Fruit fly (Drosophila melanogaster) whole organism, embryonic: ENCODE data around the gene CG3097.
A peak's percentile ranks its signal among the peaks of the same experiment; 100 is the strongest.

Source experiments
- Adf1 ChIP-seq: fragments of 200-800 bp; sonication (Bioruptor generic); IDR thresholded peaks from 2 replicates; pipeline ENCODE4 v1.3.6; 2022; ENCODE audit warnings: missing biosample characterization, missing genetic modification characterization
- BEAF-32 ChIP-seq: fragments of 200-800 bp; sonication (Bioruptor generic); optimal IDR thresholded peaks from 3 replicates; lab custom pipeline; 2017; ENCODE audit warnings: missing biosample characterization, missing genetic modification characterization, mild to moderate bottlenecking, moderate library complexity, missing genetic modification reagents
- CG10209 ChIP-seq: fragments of 200-800 bp; sonication (Bioruptor generic); optimal IDR thresholded peaks from 3 replicates; lab custom pipeline; 2017; ENCODE audit warnings: missing biosample characterization, mild to moderate bottlenecking, missing genetic modification characterization, missing genetic modification reagents
- CG10267 ChIP-seq: fragments of 200-800 bp; sonication (Bioruptor generic); optimal IDR thresholded peaks from 2 replicates; lab custom pipeline; 2018; ENCODE audit warnings: missing biosample characterization, mild to moderate bottlenecking, missing genetic modification characterization, moderate library complexity
- CG11398 ChIP-seq: fragments of 200-800 bp; sonication (Bioruptor generic); optimal IDR thresholded peaks from 2 replicates; lab custom pipeline; 2016; ENCODE audit warnings: missing biosample characterization, missing genetic modification characterization
- CG12071 ChIP-seq: fragments of 200-800 bp; sonication (Bioruptor generic); optimal IDR thresholded peaks from 3 replicates; lab custom pipeline; 2018; ENCODE audit warnings: missing biosample characterization, mild to moderate bottlenecking, missing genetic modification characterization
- CG15011 ChIP-seq: fragments of 200-800 bp; sonication (Bioruptor generic); optimal IDR thresholded peaks from 3 replicates; lab custom pipeline; 2018; ENCODE audit warnings: missing biosample characterization, mild to moderate bottlenecking, missing genetic modification characterization
- CG15514 ChIP-seq: fragments of 200-800 bp; sonication (Bioruptor generic); optimal IDR thresholded peaks from 3 replicates; lab custom pipeline; 2017; ENCODE audit warnings: missing biosample characterization, missing genetic modification characterization, mild to moderate bottlenecking, moderate library complexity, missing genetic modification reagents
- CG1602 ChIP-seq: fragments of 200-800 bp; sonication (Bioruptor generic); optimal IDR thresholded peaks from 3 replicates; lab custom pipeline; 2016; ENCODE audit warnings: missing biosample characterization, missing genetic modification characterization
- CG1647 ChIP-seq: fragments of 200-800 bp; sonication (Bioruptor generic); optimal IDR thresholded peaks from 3 replicates; lab custom pipeline; 2016; ENCODE audit warnings: missing biosample characterization, missing genetic modification characterization
- CG16779 ChIP-seq: fragments of 200-800 bp; sonication (Bioruptor generic); IDR thresholded peaks from 2 replicates; pipeline ENCODE4 v1.3.6; 2022; ENCODE audit warnings: missing biosample characterization, missing genetic modification characterization
- CG17612 ChIP-seq: fragments of 200-800 bp; sonication (Bioruptor generic); IDR thresholded peaks from 2 replicates; pipeline ENCODE4 v1.3.6; 2022; ENCODE audit warnings: missing biosample characterization, missing genetic modification characterization
- CG17912 ChIP-seq: fragments of 200-800 bp; sonication (Bioruptor generic); optimal IDR thresholded peaks from 2 replicates; lab custom pipeline; 2018; ENCODE audit warnings: missing biosample characterization, mild to moderate bottlenecking, missing genetic modification characterization
- CG3726 ChIP-seq: fragments of 200-800 bp; sonication (Bioruptor generic); IDR thresholded peaks from 3 replicates; pipeline ENCODE4, ENCODE4 v1.3.6; 2022; ENCODE audit warnings: missing biosample characterization, missing genetic modification characterization
- CG5180 ChIP-seq: fragments of 200-800 bp; sonication (Bioruptor generic); optimal IDR thresholded peaks from 3 replicates; lab custom pipeline; 2017; ENCODE audit warnings: missing biosample characterization, missing genetic modification characterization, mild to moderate bottlenecking, moderate library complexity, missing genetic modification reagents
- CG6683 ChIP-seq: fragments of 200-800 bp; sonication (Bioruptor generic); optimal IDR thresholded peaks from 2 replicates; lab custom pipeline; 2017; ENCODE audit warnings: missing biosample characterization, mild to moderate bottlenecking, missing genetic modification characterization, missing genetic modification reagents
- CG8089 ChIP-seq: fragments of 200-800 bp; sonication (Bioruptor generic); optimal IDR thresholded peaks from 3 replicates; lab custom pipeline; 2016; ENCODE audit warnings: missing biosample characterization, missing genetic modification characterization
- CG9876 ChIP-seq: fragments of 200-800 bp; sonication (Bioruptor generic); optimal IDR thresholded peaks from 2 replicates; lab custom pipeline; 2016; ENCODE audit warnings: missing biosample characterization, missing genetic modification characterization
- Camta ChIP-seq: fragments of 200-800 bp; sonication (Bioruptor generic); optimal IDR thresholded peaks from 2 replicates; lab custom pipeline; 2016; ENCODE audit warnings: missing biosample characterization, missing genetic modification characterization
- D ChIP-seq, 2 experiments: fragments of 200-800 bp in 1 of 2; fragments of >200 bp in 1 of 2; sonication (Bioruptor generic) in 1 of 2; optimal IDR thresholded peaks; 2 replicates in 1 of 2; 3 replicates in 1 of 2; lab custom pipeline; 2017; ENCODE audit warnings: mild to moderate bottlenecking in 1 of 2, missing biosample characterization in 1 of 2, missing genetic modification characterization in 1 of 2, missing genetic modification reagents in 1 of 2
- Dek ChIP-seq: fragments of 200-800 bp; sonication (Bioruptor generic); optimal IDR thresholded peaks from 3 replicates; lab custom pipeline; 2019; ENCODE audit warnings: missing biosample characterization, mild to moderate bottlenecking, missing genetic modification characterization, moderate library complexity
- Fer2 ChIP-seq: fragments of 200-800 bp; sonication (Bioruptor generic); optimal IDR thresholded peaks from 2 replicates; lab custom pipeline; 2018; ENCODE audit warnings: missing biosample characterization, mild to moderate bottlenecking, missing genetic modification characterization, moderate library complexity
- Sin3A ChIP-seq: fragments of >200 bp; optimal IDR thresholded peaks from 2 replicates; lab custom pipeline; 2018
- Six4 ChIP-seq: fragments of 200-800 bp; sonication (Bioruptor generic); optimal IDR thresholded peaks from 2 replicates; lab custom pipeline; 2016; ENCODE audit warnings: missing biosample characterization, missing genetic modification characterization
- Vsx1 ChIP-seq: fragments of 200-800 bp; sonication (Bioruptor generic); optimal IDR thresholded peaks from 2 replicates; lab custom pipeline; 2017; ENCODE audit warnings: missing biosample characterization, mild to moderate bottlenecking, missing genetic modification characterization, missing genetic modification reagents
- YL-1 ChIP-seq: fragments of 200-800 bp; sonication (Bioruptor generic); optimal IDR thresholded peaks from 3 replicates; lab custom pipeline; 2017; ENCODE audit warnings: missing biosample characterization, mild to moderate bottlenecking, missing genetic modification characterization
- bab2 ChIP-seq: fragments of 200-800 bp; sonication (Bioruptor generic); optimal IDR thresholded peaks from 2 replicates; lab custom pipeline; 2016; ENCODE audit warnings: missing biosample characterization, missing genetic modification characterization
- bbx ChIP-seq: fragments of 200-800 bp; sonication (Bioruptor generic); IDR thresholded peaks from 2 replicates; pipeline ENCODE4 v1.3.6; 2022; ENCODE audit warnings: missing biosample characterization, missing genetic modification characterization; ENCODE audit not compliant: partially characterized antibody
- dimm ChIP-seq: fragments of 200-800 bp; sonication (Bioruptor generic); IDR thresholded peaks from 2 replicates; pipeline ENCODE4 v1.3.6; 2022; ENCODE audit warnings: missing biosample characterization, missing genetic modification characterization
- en ChIP-seq: fragments of 200-800 bp; sonication (Bioruptor generic); optimal IDR thresholded peaks from 2 replicates; lab custom pipeline; 2016; ENCODE audit warnings: missing biosample characterization, missing genetic modification characterization
- eve ChIP-seq, 2 experiments: fragments of >200 bp; optimal IDR thresholded peaks; 2 replicates each; lab custom pipeline; 2017; ENCODE audit warnings: missing biosample characterization in 2 of 2, missing genetic modification characterization in 2 of 2
- exex ChIP-seq: fragments of 200-800 bp; sonication (Bioruptor generic); optimal IDR thresholded peaks from 4 replicates; lab custom pipeline; 2018; ENCODE audit warnings: missing biosample characterization, mild to moderate bottlenecking, missing genetic modification characterization, moderate library complexity
- fru ChIP-seq: fragments of >200 bp; optimal IDR thresholded peaks from 2 replicates; lab custom pipeline; 2017
- ftz-f1 ChIP-seq: fragments of 200-800 bp; sonication (Bioruptor generic); optimal IDR thresholded peaks from 2 replicates; lab custom pipeline; 2016; ENCODE audit warnings: missing biosample characterization, missing genetic modification characterization
- gcm2 ChIP-seq: fragments of 200-800 bp; sonication (Bioruptor generic); optimal IDR thresholded peaks from 2 replicates; lab custom pipeline; 2016; ENCODE audit warnings: missing biosample characterization, missing genetic modification characterization
- gt ChIP-seq: fragments of 200-800 bp; sonication (Bioruptor generic); IDR thresholded peaks from 2 replicates; pipeline ENCODE4 v1.3.6; 2022; ENCODE audit warnings: missing biosample characterization, missing genetic modification characterization
- hb ChIP-seq: fragments of 200-800 bp; sonication (Bioruptor generic); IDR thresholded peaks from 3 replicates; pipeline ENCODE4 v1.3.6; 2022; ENCODE audit warnings: missing biosample characterization, missing genetic modification characterization; ENCODE audit not compliant: partially characterized antibody
- kni ChIP-seq: fragments of 200-800 bp; sonication (Bioruptor generic); optimal IDR thresholded peaks from 3 replicates; lab custom pipeline; 2017; ENCODE audit warnings: mild to moderate bottlenecking, missing biosample characterization, missing genetic modification reagents, missing genetic modification characterization
- lola ChIP-seq, 3 experiments: fragments of >200 bp in 2 of 3; fragments of 200-800 bp in 1 of 3; sonication (Bioruptor generic) in 1 of 3; optimal IDR thresholded peaks; 2 replicates each; lab custom pipeline; 2017 to 2019; ENCODE audit warnings: missing biosample characterization in 3 of 3, missing genetic modification characterization in 3 of 3, mild to moderate bottlenecking in 1 of 3, moderate library complexity in 1 of 3
- org-1 ChIP-seq: fragments of 200-800 bp; sonication (Bioruptor generic); optimal IDR thresholded peaks from 2 replicates; lab custom pipeline; 2017; ENCODE audit warnings: missing biosample characterization, missing genetic modification characterization
- peb ChIP-seq: fragments of 200-800 bp; sonication (Bioruptor generic); IDR thresholded peaks from 2 replicates; pipeline ENCODE4 v1.3.6; 2022; ENCODE audit warnings: missing biosample characterization, missing genetic modification characterization
- pfk ChIP-seq: fragments of 200-800 bp; sonication (Bioruptor generic); optimal IDR thresholded peaks from 2 replicates; lab custom pipeline; 2018; ENCODE audit warnings: missing biosample characterization, mild to moderate bottlenecking, missing genetic modification characterization, moderate library complexity
- pros ChIP-seq: fragments of 200-800 bp; sonication (Bioruptor generic); optimal IDR thresholded peaks from 3 replicates; lab custom pipeline; 2019; ENCODE audit warnings: missing biosample characterization, mild to moderate bottlenecking, missing genetic modification characterization, moderate library complexity
- sc ChIP-seq, 3 experiments: fragments of >200 bp in 2 of 3; fragments of 200-800 bp in 1 of 3; sonication (Bioruptor generic) in 1 of 3; optimal IDR thresholded peaks; 2 replicates in 2 of 3; 3 replicates in 1 of 3; lab custom pipeline; 2017; ENCODE audit warnings: mild to moderate bottlenecking in 1 of 3, missing biosample characterization in 1 of 3, missing genetic modification characterization in 1 of 3, missing genetic modification reagents in 1 of 3
- sna ChIP-seq: fragments of 200-800 bp; sonication (Bioruptor generic); IDR thresholded peaks from 2 replicates; pipeline ENCODE4 v1.3.6; 2022; ENCODE audit warnings: missing biosample characterization, missing genetic modification characterization; ENCODE audit not compliant: partially characterized antibody
- so ChIP-seq: fragments of 200-800 bp; sonication (Bioruptor generic); IDR thresholded peaks from 3 replicates; pipeline ENCODE4 v1.3.6; 2022; ENCODE audit warnings: missing biosample characterization, missing genetic modification characterization
- sug ChIP-seq: fragments of 200-800 bp; optimal IDR thresholded peaks from 2 replicates; lab custom pipeline; 2019; ENCODE audit warnings: missing biosample characterization, mild to moderate bottlenecking, missing genetic modification characterization, moderate library complexity
- tap ChIP-seq: fragments of 200-800 bp; optimal IDR thresholded peaks from 3 replicates; lab custom pipeline; 2019; ENCODE audit warnings: missing biosample characterization, mild to moderate bottlenecking, missing genetic modification characterization, moderate library complexity
- ttk ChIP-seq: fragments of 200-800 bp; sonication (Bioruptor generic); IDR thresholded peaks from 2 replicates; pipeline ENCODE4 v2.1.2; 2022; ENCODE audit warnings: missing biosample characterization, missing genetic modification characterization

Gene CG3097

DNA sequence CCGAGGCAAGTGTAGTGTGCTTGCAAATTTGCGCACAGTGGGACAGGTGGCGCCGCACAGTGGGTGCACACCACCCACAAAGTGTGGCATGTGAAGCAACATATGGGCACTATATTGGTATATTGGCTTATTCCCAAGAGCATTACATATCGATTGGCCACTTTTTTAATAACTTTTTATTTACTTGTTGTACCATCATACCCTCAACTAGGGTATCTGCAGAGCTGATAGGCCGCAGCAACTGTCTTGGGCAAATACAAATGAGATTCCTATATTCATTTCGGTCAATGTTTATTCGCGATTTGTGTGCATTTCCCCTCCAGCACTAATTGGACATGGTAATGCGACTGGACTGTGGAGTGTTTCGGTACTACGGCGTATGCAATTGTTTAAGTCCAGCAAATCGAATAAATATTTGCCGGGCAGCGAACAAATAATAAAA, 45.8 kb downstream of the CG3097 start (continued):
- TF ChIP-seq Vsx1: peak; percentile 21
- peak; percentile 26; the same call in 1 of the 2 replicates for TF ChIP-seq gt (GFP tag; lab: Robert Waterston, UW)
- peak; percentile 9 for TF ChIP-seq CG5180
- no peak for TF ChIP-seq en (GFP tag; lab: Kevin White, UChicago)
- no peak for TF ChIP-seq YL-1
- TF ChIP-seq Fer2: no peak
- peak; percentile 28 for TF ChIP-seq CG9876 (GFP tag; lab: Kevin White, UChicago)
- TF ChIP-seq CG15011 (GFP tag; lab: Kevin White, UChicago): no peak
- no peak for TF ChIP-seq Sin3A (lab: Kevin White, UChicago)
- peak; percentile 43 for TF ChIP-seq CG10209 (GFP tag; lab: Kevin White, UChicago)
- TF ChIP-seq bab2: peak; percentile 70
- TF ChIP-seq Six4: peak; percentile 10
- no peak for TF ChIP-seq sna (GFP tag; lab: Robert Waterston, UW)
- TF ChIP-seq CG6683: no peak
- peak; percentile 20; the same call in 1 of the 2 replicates for TF ChIP-seq peb (GFP tag; lab: Robert Waterston, UW)
- no peak for TF ChIP-seq kni (GFP tag; lab: Kevin White, UChicago)
- no peak for TF ChIP-seq gcm2 (GFP tag; lab: Kevin White, UChicago)
- TF ChIP-seq ftz-f1: no peak
- TF ChIP-seq Adf1 (GFP tag; lab: Robert Waterston, UW): no peak
- peak; percentile 1 for TF ChIP-seq CG1647 (GFP tag; lab: Kevin White, UChicago)
- TF ChIP-seq CG17912 (GFP tag; lab: Kevin White, UChicago): no peak
- TF ChIP-seq lola (GFP tag; optimal IDR thresholded peaks at IDR 0.05; lab: Kevin White, UChicago): peak in 1 of 3 experiments; percentile 54
- TF ChIP-seq pros (GFP tag; lab: Kevin White, UChicago): no peak
- TF ChIP-seq BEAF-32 (GFP tag; lab: Kevin White, UChicago): no peak
- TF ChIP-seq CG16779 (GFP tag; lab: Robert Waterston, UW): no peak
- TF ChIP-seq pfk: no peak
- peak; percentile 44 for TF ChIP-seq tap (tag; lab: Kevin White, UChicago)
- TF ChIP-seq dimm: peak; percentile 18; the same call in 1 of the 2 replicates
- TF ChIP-seq hb: no peak
- TF ChIP-seq sug (tag; lab: Kevin White, UChicago): no peak
- no peak for TF ChIP-seq exex
- no peak for TF ChIP-seq CG17612
- peak; percentile 43; the same call in 1 of the 3 replicates for TF ChIP-seq so (GFP tag; lab: Robert Waterston, UW)
- peak in 1 of 2 experiments; percentile 42 for TF ChIP-seq eve (GFP tag; optimal IDR thresholded peaks at IDR 0.05; lab: Kevin White, UChicago)
- peak; percentile 55 for TF ChIP-seq CG11398 (GFP tag; lab: Kevin White, UChicago)
- TF ChIP-seq bbx (GFP tag; lab: Robert Waterston, UW): no peak
- no peak for TF ChIP-seq D (optimal IDR thresholded peaks at IDR 0.05; lab: Kevin White, UChicago)
- peak; percentile 62 for TF ChIP-seq D (GFP tag; optimal IDR thresholded peaks at IDR 0.05; lab: Kevin White, UChicago)
- no peak for TF ChIP-seq Dek
- TF ChIP-seq fru: no peak
- peak; percentile 46 for TF ChIP-seq org-1 (GFP tag; lab: Kevin White, UChicago)
- no peak for TF ChIP-seq CG10267
- no peak for TF ChIP-seq CG1602 (GFP tag; lab: Kevin White, UChicago)
- peak; percentile 6 for TF ChIP-seq CG15514 (GFP tag; lab: Kevin White, UChicago)
- TF ChIP-seq ttk (GFP tag; lab: Robert Waterston, UW): peak; percentile 32
- peak; percentile 35 for TF ChIP-seq CG8089
- peak; percentile 45; the same call in 1 of the 3 replicates for TF ChIP-seq CG3726 (GFP tag; lab: Robert Waterston, UW)
- no peak for TF ChIP-seq sc (optimal IDR thresholded peaks at IDR 0.05; lab: Kevin White, UChicago)
- peak; percentile 65 for TF ChIP-seq sc (GFP tag; optimal IDR thresholded peaks at IDR 0.05; lab: Kevin White, UChicago)
- TF ChIP-seq Camta (GFP tag; lab: Kevin White, UChicago): peak; percentile 52
- peak; percentile 64 for TF ChIP-seq CG12071 (GFP tag; lab: Kevin White, UChicago)
